Comparison of ENCODE assay signal across 1 fruit fly cellular context in genomic region chr3L:12534318-12534717, dm6.
TF ChIP-seq lines count a peak whose summit lies in the region.

Pmm2 (plus strand) TSS chr3L:12534590.

TF ChIP-seq in whole organism, embryonic, 481 proteins besides CTCF, POLR2A, EP300 and RAD21 (continued from another document):
- TF ChIP-seq Dp (GFP tag; optimal IDR thresholded peaks at IDR 0.05; lab: Kevin White, UChicago) (peak; percentile 26), Myb (GFP tag; optimal IDR thresholded peaks at IDR 0.05; lab: Kevin White, UChicago) (peak; percentile 15), CG1603 (tag; optimal IDR thresholded peaks at IDR 0.05; lab: Kevin White, UChicago) (no peak), hkb (optimal IDR thresholded peaks at IDR 0.05; lab: Kevin White, UChicago) (no peak), hkb (GFP tag; IDR thresholded peaks at IDR 0.05; lab: Robert Waterston, UW) (0 out of 2 replicates have a peak, but pooled peaks have one; percentile 7), trem (tag; optimal IDR thresholded peaks at IDR 0.05; lab: Kevin White, UChicago) (peak; percentile 3)
